Worm (Caenorhabditis elegans) whole organism, L4 larva: Measurements from ENCODE around the gene R07E5.6.

Experiments
- F10B5.3 ChIP-seq: sonication (generic microtip); optimal IDR thresholded peaks from 2 replicates; lab custom pipeline; 2016; ENCODE audit warnings: mild to moderate bottlenecking, missing genetic modification characterization, missing compliant biosample characterization
- T26A8.4 ChIP-seq: fragments of 200-800 bp; sonication (Bioruptor generic); IDR thresholded peaks from 2 replicates; pipeline ENCODE4 v1.3.6; 2022; ENCODE audit warnings: missing genetic modification characterization, missing compliant biosample characterization
- Y5F2A.4 ChIP-seq: fragments of 200-800 bp; sonication (Bioruptor generic); optimal IDR thresholded peaks from 2 replicates; lab custom pipeline; 2018; ENCODE audit warnings: mild to moderate bottlenecking, missing genetic modification characterization, missing compliant biosample characterization
- Y75B8A.6 ChIP-seq: fragments of 200-800 bp; sonication (Bioruptor generic); IDR thresholded peaks from 2 replicates; pipeline ENCODE4 v1.3.6; 2022; ENCODE audit warnings: missing genetic modification reagents, missing genetic modification characterization, missing compliant biosample characterization
- ZK337.2 ChIP-seq: fragments of 200-800 bp; sonication (Bioruptor generic); IDR thresholded peaks from 2 replicates; pipeline ENCODE4 v1.3.6; 2022; ENCODE audit warnings: missing genetic modification reagents, missing genetic modification characterization, missing compliant biosample characterization
- aha-1 ChIP-seq: fragments of 150-350 bp; peaks from one replicate; lab custom pipeline; 2014; ENCODE audit warnings: missing biosample characterization, missing genetic modification characterization
- aly-2 ChIP-seq: sonication (generic microtip); optimal IDR thresholded peaks from 2 replicates; lab custom pipeline; 2018; ENCODE audit warnings: missing biosample characterization, missing genetic modification characterization
- arid-1 ChIP-seq: fragments of 200-800 bp; sonication (Bioruptor generic); conservative IDR thresholded peaks from 2 replicates; pipeline ENCODE4 v1.3.6; 2022; ENCODE audit warnings: missing genetic modification reagents, missing genetic modification characterization, missing compliant biosample characterization
- ceh-28 ChIP-seq: fragments of 150-350 bp; optimal IDR thresholded peaks from 2 replicates; lab custom pipeline; 2014; ENCODE audit warnings: missing biosample characterization, missing genetic modification reagents, missing genetic modification characterization
- ceh-32 ChIP-seq: sonication (generic microtip); optimal IDR thresholded peaks from 2 replicates; lab custom pipeline; 2016; ENCODE audit warnings: mild to moderate bottlenecking, missing genetic modification characterization, missing compliant biosample characterization; ENCODE audit not compliant: poor library complexity
- ceh-44 ChIP-seq: fragments of 200-800 bp; sonication (Bioruptor generic); IDR thresholded peaks from 2 replicates; pipeline ENCODE4 v1.3.6; 2022; ENCODE audit warnings: missing genetic modification reagents, missing genetic modification characterization, missing compliant biosample characterization
- ceh-62 ChIP-seq: sonication (generic microtip); optimal IDR thresholded peaks from 2 replicates; lab custom pipeline; 2017; ENCODE audit warnings: missing biosample characterization, missing genetic modification characterization
- daf-16 ChIP-seq, 3 experiments: sonication (generic microtip); optimal IDR thresholded peaks; 2 replicates each; lab custom pipeline; 2016 to 2017; ENCODE audit warnings: missing genetic modification characterization in 3 of 3, missing genetic modification reagents in 3 of 3, mild to moderate bottlenecking in 2 of 3, missing compliant biosample characterization in 2 of 3, missing biosample characterization in 1 of 3, moderate library complexity in 1 of 3
- daf-8 ChIP-seq: fragments of 200-800 bp; sonication (Bioruptor generic); IDR thresholded peaks from 2 replicates; pipeline ENCODE4 v1.3.6; 2022; ENCODE audit warnings: missing genetic modification characterization, missing compliant biosample characterization
- dmd-6 ChIP-seq: fragments of 200-800 bp; sonication (Bioruptor generic); IDR thresholded peaks from 2 replicates; pipeline ENCODE4 v1.3.6; 2022; ENCODE audit warnings: missing genetic modification reagents, missing genetic modification characterization, missing compliant biosample characterization
- dmd-8 ChIP-seq: fragments of 200-800 bp; sonication (Bioruptor generic); IDR thresholded peaks from 2 replicates; pipeline ENCODE4 v1.3.6; 2022; ENCODE audit warnings: missing genetic modification characterization, missing compliant biosample characterization
- duxl-1 ChIP-seq: sonication (generic microtip); optimal IDR thresholded peaks from 2 replicates; lab custom pipeline; 2016; ENCODE audit warnings: mild to moderate bottlenecking, missing genetic modification characterization, moderate library complexity, missing compliant biosample characterization; ENCODE audit not compliant: poor library complexity
- dve-1 ChIP-seq: sonication (generic microtip); optimal IDR thresholded peaks from 2 replicates; lab custom pipeline; 2017; ENCODE audit warnings: antibody characterized with exemption, mild to moderate bottlenecking, missing genetic modification characterization, missing compliant biosample characterization; ENCODE audit not compliant: insufficient read depth
- hif-1 ChIP-seq, 2 experiments: sonication (generic microtip); optimal IDR thresholded peaks; 2 replicates each; lab custom pipeline; 2016 to 2017; ENCODE audit warnings: missing compliant biosample characterization in 2 of 2, missing genetic modification characterization in 2 of 2, missing genetic modification reagents in 2 of 2, missing genotype in 2 of 2, mild to moderate bottlenecking in 1 of 2
- hlh-11 ChIP-seq: fragments of 200-800 bp; sonication (Bioruptor generic); optimal IDR thresholded peaks from 2 replicates; lab custom pipeline; 2018; ENCODE audit warnings: mild to moderate bottlenecking, missing genetic modification characterization, missing compliant biosample characterization
- hlh-30 ChIP-seq: sonication (generic microtip); optimal IDR thresholded peaks from 2 replicates; lab custom pipeline; 2017; ENCODE audit warnings: antibody characterized with exemption, mild to moderate bottlenecking, missing genetic modification characterization, missing compliant biosample characterization; ENCODE audit not compliant: insufficient read depth
- jun-1 ChIP-seq: fragments of 150-350 bp; optimal IDR thresholded peaks from 2 replicates; lab custom pipeline; 2014; ENCODE audit warnings: missing biosample characterization, missing genetic modification reagents, missing genetic modification characterization
- lin-13 ChIP-seq: fragments of 150-350 bp; optimal IDR thresholded peaks from 2 replicates; lab custom pipeline; 2014; ENCODE audit warnings: missing biosample characterization, missing genetic modification reagents, missing genetic modification characterization
- lin-15B ChIP-seq: fragments of 150-350 bp; sonication (generic microtip); optimal IDR thresholded peaks from 3 replicates; lab custom pipeline; 2014; ENCODE audit warnings: missing biosample characterization, missing genetic modification characterization
- lin-38 ChIP-seq: fragments of 200-800 bp; sonication (Bioruptor generic); IDR thresholded peaks from 2 replicates; pipeline ENCODE4 v1.3.6; 2022; ENCODE audit warnings: missing genetic modification reagents, missing genetic modification characterization, missing compliant biosample characterization
- lin-39 ChIP-seq: fragments of 150-350 bp; optimal IDR thresholded peaks from 2 replicates; lab custom pipeline; 2014; ENCODE audit warnings: missing biosample characterization, missing genetic modification reagents, missing genetic modification characterization
- lsy-2 ChIP-seq, 2 experiments: fragments of 150-350 bp in 1 of 2; sonication (generic microtip) in 1 of 2; optimal IDR thresholded peaks; 2 replicates each; lab custom pipeline; 2014 to 2017; ENCODE audit warnings: missing biosample characterization in 2 of 2, missing genetic modification characterization in 2 of 2
- madf-9 ChIP-seq: fragments of 200-800 bp; sonication (Bioruptor generic); conservative IDR thresholded peaks from 2 replicates; pipeline ENCODE4 v1.3.6; 2022; ENCODE audit warnings: missing genetic modification reagents, missing genetic modification characterization, missing compliant biosample characterization
- mdl-1 ChIP-seq, 2 experiments: fragments of 150-350 bp in 1 of 2; sonication (generic microtip) in 1 of 2; optimal IDR thresholded peaks; 2 replicates each; lab custom pipeline; 2014 to 2017; ENCODE audit warnings: missing biosample characterization in 2 of 2, missing genetic modification characterization in 2 of 2
- mes-2 ChIP-seq: sonication (generic microtip); optimal IDR thresholded peaks from 2 replicates; lab custom pipeline; 2016; ENCODE audit warnings: missing genotype, mild to moderate bottlenecking, missing genetic modification characterization, missing compliant biosample characterization; ENCODE audit not compliant: poor library complexity, severe bottlenecking
- mxl-2 ChIP-seq: fragments of 200-800 bp; sonication (Bioruptor generic); conservative IDR thresholded peaks from 2 replicates; pipeline ENCODE4 v1.3.6; 2022; ENCODE audit warnings: missing genetic modification reagents, missing genetic modification characterization, missing compliant biosample characterization
- mxl-3 ChIP-seq: fragments of 200-800 bp; sonication (Bioruptor generic); optimal IDR thresholded peaks from 2 replicates; lab custom pipeline; 2018; ENCODE audit warnings: mild to moderate bottlenecking, missing genetic modification characterization, missing compliant biosample characterization
- nhr-10 ChIP-seq: fragments of 150-350 bp; optimal IDR thresholded peaks from 2 replicates; lab custom pipeline; 2014; ENCODE audit warnings: missing biosample characterization, missing genetic modification characterization
- nhr-237 ChIP-seq: sonication (generic microtip); optimal IDR thresholded peaks from 2 replicates; lab custom pipeline; 2017; ENCODE audit warnings: missing biosample characterization, missing genetic modification characterization
- nhr-25 ChIP-seq: sonication (generic microtip); optimal IDR thresholded peaks from 2 replicates; lab custom pipeline; 2017; ENCODE audit warnings: missing genetic modification characterization, mild to moderate bottlenecking, missing compliant biosample characterization, antibody characterized with exemption, moderate library complexity, borderline replicate concordance; ENCODE audit not compliant: insufficient read depth
- nhr-28 ChIP-seq: fragments of 150-350 bp; optimal IDR thresholded peaks from 2 replicates; lab custom pipeline; 2014; ENCODE audit warnings: missing biosample characterization, missing genetic modification characterization
- nhr-42 ChIP-seq: fragments of 200-800 bp; sonication (Bioruptor generic); IDR thresholded peaks from 2 replicates; pipeline ENCODE4 v1.3.6; 2022; ENCODE audit warnings: missing genetic modification characterization, missing compliant biosample characterization
- nhr-48 ChIP-seq: sonication (generic microtip); optimal IDR thresholded peaks from 2 replicates; lab custom pipeline; 2016; ENCODE audit warnings: mild to moderate bottlenecking, missing genetic modification characterization, missing compliant biosample characterization
- nhr-76 ChIP-seq: fragments of 150-350 bp; optimal IDR thresholded peaks from 2 replicates; lab custom pipeline; 2014; ENCODE audit warnings: missing biosample characterization, missing genetic modification characterization
- nhr-77 ChIP-seq: fragments of 150-350 bp; optimal IDR thresholded peaks from 2 replicates; lab custom pipeline; 2014; ENCODE audit warnings: missing biosample characterization, missing genetic modification characterization
- php-3 ChIP-seq: fragments of 200-800 bp; sonication (Bioruptor generic); IDR thresholded peaks from 2 replicates; pipeline ENCODE4 v1.3.6; 2022; ENCODE audit warnings: missing genetic modification reagents, missing genetic modification characterization, missing compliant biosample characterization
- pqm-1 ChIP-seq: sonication (generic microtip); optimal IDR thresholded peaks from 2 replicates; lab custom pipeline; 2017; ENCODE audit warnings: missing biosample characterization, missing genetic modification characterization
- sdz-12 ChIP-seq: fragments of 200-800 bp; sonication (Bioruptor generic); optimal IDR thresholded peaks from 2 replicates; lab custom pipeline; 2018; ENCODE audit warnings: mild to moderate bottlenecking, missing genetic modification characterization, missing compliant biosample characterization
- skn-1 ChIP-seq: fragments of 150-350 bp; optimal IDR thresholded peaks from 2 replicates; lab custom pipeline; 2014; ENCODE audit warnings: missing biosample characterization, missing genetic modification characterization
- tra-1 ChIP-seq: fragments of 200-800 bp; sonication (Bioruptor generic); IDR thresholded peaks from 2 replicates; pipeline ENCODE4 v1.3.6; 2022; ENCODE audit warnings: missing genetic modification reagents, missing genetic modification characterization, missing compliant biosample characterization
- unc-62 ChIP-seq, 3 experiments: fragments of 150-350 bp in 1 of 3; sonication (generic microtip); optimal IDR thresholded peaks in 2 of 3; peaks in 1 of 3; 1 replicate in 1 of 3; 2 replicates in 2 of 3; lab custom pipeline; 2014 to 2017; ENCODE audit warnings: missing biosample characterization in 3 of 3, missing genetic modification characterization in 3 of 3, missing genetic modification reagents in 3 of 3, missing genotype in 1 of 3
- ztf-11 ChIP-seq: fragments of 150-350 bp; optimal IDR thresholded peaks from 2 replicates; lab custom pipeline; 2014; ENCODE audit warnings: missing biosample characterization, missing genetic modification characterization

Gene R07E5.6

ce11 chrIII:4412108-4413009 is 13.8 kb downstream of the R07E5.6 start (continued):
- TF ChIP-seq daf-16 (GFP tag; optimal IDR thresholded peaks at IDR 0.05; lab: Kevin White, UChicago) (no peak), daf-16 (tag; optimal IDR thresholded peaks at IDR 0.05; lab: Kevin White, UChicago) (peak; percentile 25), ztf-11 (tag; lab: Kevin White, UChicago) (no peak), nhr-48 (peak; percentile 93), aha-1 (peak; percentile 90), sdz-12 (no peak), ceh-32 (tag; lab: Kevin White, UChicago) (no peak), ceh-28 (no peak), mdl-1 (tag; optimal IDR thresholded peaks at IDR 0.05; lab: Kevin White, UChicago) (peak; percentile 13 to 19), aly-2 (no peak), skn-1 (tag; lab: Kevin White, UChicago) (no peak), lin-38 (GFP tag; lab: Robert Waterston, UW) (0 out of 2 replicates have a peak, but pooled peaks have one; percentile 9), mes-2 (tag; lab: Kevin White, UChicago) (no peak), nhr-25 (tag; lab: Kevin White, UChicago) (no peak), nhr-28 (peak; percentile 46), hlh-30 (tag; lab: Kevin White, UChicago) (peak; percentile 94), lsy-2 (tag; optimal IDR thresholded peaks at IDR 0.05; lab: Kevin White, UChicago) (peak in 1 of 2 experiments; percentile 61)

ce11 chrIII:4413099-4413498 is 14.5 kb downstream of the R07E5.6 start, which contains the start of gene mpc-1:
mpc-1 (plus strand) TSS chrIII:4413457.
- peak; percentile 68 for TF ChIP-seq dve-1 (tag; lab: Kevin White, UChicago)
- no peak for TF ChIP-seq nhr-10 (tag; lab: Kevin White, UChicago)
- no peak for TF ChIP-seq ceh-44
- no peak for TF ChIP-seq daf-8 (GFP tag; lab: Robert Waterston, UW)
- TF ChIP-seq daf-16 (GFP tag; optimal IDR thresholded peaks at IDR 0.05; lab: Kevin White, UChicago): no peak
- TF ChIP-seq daf-16 (tag; optimal IDR thresholded peaks at IDR 0.05; lab: Kevin White, UChicago): peak; percentile 85
- peak; percentile 50 for TF ChIP-seq hlh-11 (tag; lab: Kevin White, UChicago)
- TF ChIP-seq F10B5.3 (tag; lab: Kevin White, UChicago): no peak
- no peak for TF ChIP-seq ZK337.2
- TF ChIP-seq ceh-62: no peak
- TF ChIP-seq hif-1 (tag; optimal IDR thresholded peaks at IDR 0.05; lab: Kevin White, UChicago): no peak
- TF ChIP-seq nhr-237: no peak
- peak; percentile 77 for TF ChIP-seq pqm-1 (tag; lab: Kevin White, UChicago)
- TF ChIP-seq dmd-8: no peak
- TF ChIP-seq nhr-42 (GFP tag; lab: Robert Waterston, UW): no peak
- no peak for TF ChIP-seq tra-1 (GFP tag; lab: Robert Waterston, UW)
- peak; percentile 72 for TF ChIP-seq dmd-6 (GFP tag; lab: Robert Waterston, UW)
- TF ChIP-seq php-3 (GFP tag; lab: Robert Waterston, UW): no peak
- TF ChIP-seq madf-9 (GFP tag; lab: Robert Waterston, UW): no peak
- no peak for TF ChIP-seq mxl-3 (GFP tag; lab: Kevin White, UChicago)
- no peak for TF ChIP-seq mxl-2 (GFP tag; lab: Robert Waterston, UW)
- no peak for TF ChIP-seq Y5F2A.4
- TF ChIP-seq arid-1 (GFP tag; lab: Robert Waterston, UW): no peak
- TF ChIP-seq nhr-76: no peak
- peak; percentile 61 for TF ChIP-seq nhr-28
- TF ChIP-seq T26A8.4 (GFP tag; lab: Robert Waterston, UW): no peak
- TF ChIP-seq duxl-1 (tag; lab: Kevin White, UChicago): no peak
- no peak for TF ChIP-seq lin-13
- TF ChIP-seq unc-62 (GFP tag; optimal IDR thresholded peaks at IDR 0.05 in 1 of 2; lab: Kevin White, UChicago): no peak
- no peak for TF ChIP-seq unc-62 (tag; optimal IDR thresholded peaks at IDR 0.05; lab: Kevin White, UChicago)
- no peak for TF ChIP-seq Y75B8A.6 (GFP tag; lab: Robert Waterston, UW)
- TF ChIP-seq lin-15B (tag; lab: Kevin White, UChicago): no peak
- peak; percentile 75 for TF ChIP-seq nhr-77 (tag; lab: Kevin White, UChicago)
- no peak for TF ChIP-seq lin-39
- no peak for TF ChIP-seq jun-1 (tag; lab: Kevin White, UChicago)
